Worm (Caenorhabditis elegans): ENCODE results near the gene tbc-2.

Gene tbc-2

ce11 chrII:5844694-5845129 lies 17.5 kb upstream of the tbc-2 start (continued):
- TF ChIP-seq unc-30 (tag; optimal IDR thresholded peaks at IDR 0.05), result peak; percentile 82
- peak; percentile 100 for TF ChIP-seq nhr-85 (tag)
- peak; percentile 94 for TF ChIP-seq unc-98 (GFP tag; IDR thresholded peaks at IDR 0.05)
- peak; percentile 99 for TF ChIP-seq mab-9 (GFP tag; IDR thresholded peaks at IDR 0.05)
- peak; percentile 99 for TF ChIP-seq mep-1 (tag; optimal IDR thresholded peaks at IDR 0.05)
- TF ChIP-seq mef-2 (tag; optimal IDR thresholded peaks at IDR 0.05), result peak; percentile 93
- peak; percentile 99 for TF ChIP-seq xbp-1 (tag; optimal IDR thresholded peaks at IDR 0.05)
- peak; percentile 98 for TF ChIP-seq ces-1 (GFP tag; optimal IDR thresholded peaks at IDR 0.05)
- TF ChIP-seq C34B4.2 (tag; optimal IDR thresholded peaks at IDR 0.05), result peak; percentile 81
- peak; percentile 96 for TF ChIP-seq ceh-63 (GFP tag; optimal IDR thresholded peaks at IDR 0.05)
- TF ChIP-seq fkh-10 (GFP tag; optimal IDR thresholded peaks at IDR 0.05), result peak; percentile 99
- peak; percentile 99 for TF ChIP-seq nhr-19 (GFP tag; conservative IDR thresholded peaks at IDR 0.05)
- TF ChIP-seq vab-15 (tag; optimal IDR thresholded peaks at IDR 0.05), result peak; percentile 93
- no peak for TF ChIP-seq alr-1 (tag; optimal IDR thresholded peaks at IDR 0.05; ENCODE audit: borderline replicate concordance)
- TF ChIP-seq egl-27 (tag; optimal IDR thresholded peaks at IDR 0.05), result peak; percentile 86 to 97
- TF ChIP-seq tbx-2 (tag; optimal IDR thresholded peaks at IDR 0.05), result peak; percentile 100
- peak; percentile 98 for TF ChIP-seq fos-1 (tag; optimal IDR thresholded peaks at IDR 0.05)
- peak; percentile 99 for TF ChIP-seq sox-4 (tag; optimal IDR thresholded peaks at IDR 0.05)
- peak; percentile 100 for TF ChIP-seq irx-1 (tag; optimal IDR thresholded peaks at IDR 0.05)
- peak; percentile 85 for TF ChIP-seq nhr-84 (tag; optimal IDR thresholded peaks at IDR 0.05)
- peak; percentile 100 for TF ChIP-seq dsc-1 (tag; optimal IDR thresholded peaks at IDR 0.05)
- TF ChIP-seq aha-1 (tag; optimal IDR thresholded peaks at IDR 0.05), result peak; percentile 89
- peak; percentile 95 to 98 (median 98) for TF ChIP-seq ceh-82 (tag; optimal IDR thresholded peaks at IDR 0.05)
- peak; percentile 100 for TF ChIP-seq swsn-7 (tag; optimal IDR thresholded peaks at IDR 0.05)
- peak; percentile 99 for TF ChIP-seq lin-14 (GFP tag; optimal IDR thresholded peaks at IDR 0.05)
- TF ChIP-seq hlh-4 (tag; optimal IDR thresholded peaks at IDR 0.05), result peak; percentile 79
- TF ChIP-seq lsy-2 (tag; optimal IDR thresholded peaks at IDR 0.05), result peak; percentile 96 to 97
- TF ChIP-seq nhr-12 (tag; optimal IDR thresholded peaks at IDR 0.05), result peak; percentile 80
- TF ChIP-seq pqm-1 (tag; optimal IDR thresholded peaks at IDR 0.05), result peak; percentile 76
- TF ChIP-seq ceh-90 (tag; optimal IDR thresholded peaks at IDR 0.05), result peak; percentile 72
- TF ChIP-seq nhr-76 (tag; optimal IDR thresholded peaks at IDR 0.05), result peak; percentile 80
- no peak for TF ChIP-seq sptf-1 (tag; optimal IDR thresholded peaks at IDR 0.05)
- peak; percentile 100 for TF ChIP-seq ama-1 (optimal IDR thresholded peaks at IDR 0.05)
- TF ChIP-seq unc-86 (tag; optimal IDR thresholded peaks at IDR 0.05), result peak; percentile 99
- peak; percentile 99 for TF ChIP-seq aly-2 (tag; optimal IDR thresholded peaks at IDR 0.05)
- peak; percentile 98 for TF ChIP-seq rnt-1 (tag; optimal IDR thresholded peaks at IDR 0.05)
- TF ChIP-seq nhr-11 (tag; optimal IDR thresholded peaks at IDR 0.05), result peak; percentile 98

- TF ChIP-seq unc-130 (tag; optimal IDR thresholded peaks at IDR 0.05), result no peak
- TF ChIP-seq sup-37 (GFP tag; optimal IDR thresholded peaks at IDR 0.05), result no peak
- no peak for TF ChIP-seq irx-1 (tag; optimal IDR thresholded peaks at IDR 0.05)
- no peak for TF ChIP-seq nhr-76 (tag; optimal IDR thresholded peaks at IDR 0.05)
- no peak for TF ChIP-seq unc-62 (GFP tag; optimal IDR thresholded peaks at IDR 0.05)
- no peak for TF ChIP-seq aly-2 (tag; optimal IDR thresholded peaks at IDR 0.05)
- no peak for TF ChIP-seq ceh-63 (GFP tag; optimal IDR thresholded peaks at IDR 0.05)
- no peak for TF ChIP-seq nhr-47 (tag; optimal IDR thresholded peaks at IDR 0.05)
- TF ChIP-seq F16B12.6 (tag; optimal IDR thresholded peaks at IDR 0.05), result no peak
- TF ChIP-seq alr-1 (tag; optimal IDR thresholded peaks at IDR 0.05; ENCODE audit: borderline replicate concordance), result no peak
- no peak for TF ChIP-seq efl-1 (optimal IDR thresholded peaks at IDR 0.05)
- no peak for TF ChIP-seq efl-1 (GFP tag; optimal IDR thresholded peaks at IDR 0.05 in 1 of 2)
- no peak for TF ChIP-seq fkh-8 (tag; optimal IDR thresholded peaks at IDR 0.05)
- TF ChIP-seq lin-14 (GFP tag; optimal IDR thresholded peaks at IDR 0.05), result no peak
Observed at ce11 chrII:5841866-5842265, 14.6 kb upstream of the tbc-2 start, which contains the start of gene nep-25. TSS of gene nep-25 (plus strand) at chrII:5842240.
